Worm (Caenorhabditis elegans) whole organism, midembryonic: Measurements from ENCODE around the gene unc-82.

Source experiments
- T22C8.4 ChIP-seq: fragments of 200-800 bp; sonication (Bioruptor generic); IDR thresholded peaks from 2 replicates; pipeline ENCODE4 v1.3.6; 2022; ENCODE audit warnings: missing genetic modification characterization, missing compliant biosample characterization
- cog-1 ChIP-seq: sonication (generic microtip); optimal IDR thresholded peaks from 2 replicates; lab custom pipeline; 2016; ENCODE audit warnings: missing genetic modification characterization, missing compliant biosample characterization
- flt-1 ChIP-seq: fragments of 200-800 bp; sonication (Bioruptor generic); IDR thresholded peaks from 2 replicates; pipeline ENCODE4 v1.3.6; 2022; ENCODE audit warnings: missing genetic modification characterization, missing compliant biosample characterization
- klf-2 ChIP-seq: fragments of 200-800 bp; sonication (Bioruptor generic); conservative IDR thresholded peaks from 2 replicates; pipeline ENCODE4 v1.3.6; 2022; ENCODE audit warnings: missing genetic modification reagents, missing genetic modification characterization, missing compliant biosample characterization
- med-1 ChIP-seq: sonication (generic microtip); optimal IDR thresholded peaks from 2 replicates; lab custom pipeline; 2017; ENCODE audit warnings: missing genetic modification characterization, mild to moderate bottlenecking, missing compliant biosample characterization, antibody characterized with exemption, missing genetic modification reagents; ENCODE audit not compliant: insufficient read depth
- ref-1 ChIP-seq: fragments of 200-800 bp; sonication (Bioruptor generic); conservative IDR thresholded peaks from 2 replicates; pipeline ENCODE4 v1.3.6; 2022; ENCODE audit warnings: missing genetic modification reagents, missing genetic modification characterization, missing compliant biosample characterization
- tab-1 ChIP-seq: fragments of 200-800 bp; sonication (Bioruptor generic); IDR thresholded peaks from 2 replicates; pipeline ENCODE4 v1.3.6; 2022; ENCODE audit warnings: missing genetic modification characterization, missing compliant biosample characterization
- ztf-23 ChIP-seq: fragments of 200-800 bp; sonication (Bioruptor generic); IDR thresholded peaks from 2 replicates; pipeline ENCODE4 v1.3.6; 2022; ENCODE audit warnings: missing genetic modification reagents, missing genetic modification characterization, missing compliant biosample characterization
- ztf-29 ChIP-seq: fragments of 200-800 bp; sonication (Bioruptor generic); IDR thresholded peaks from 2 replicates; pipeline ENCODE4 v1.3.6; 2022; ENCODE audit warnings: missing genetic modification reagents, missing genetic modification characterization, missing compliant biosample characterization

Gene unc-82

ce11 chrIV:7487554-7488456, 63.5 kb downstream of the unc-82 start, which contains the start of the genes his-60 and his-59:
Gene his-60, minus strand, starts transcription at chrIV:7487992.
Gene his-59, plus strand, starts transcription at chrIV:7488249.
- TF ChIP-seq tab-1 (GFP tag; lab: Robert Waterston, UW) (no peak; the same call in 1 of the 2 replicates), klf-2 (no peak), T22C8.4 (0 out of 2 replicates have a peak, but pooled peaks have one; percentile 6), ref-1 (no peak), med-1 (no peak), ztf-29 (no peak; the same call in 1 of the 2 replicates), flt-1 (GFP tag; lab: Robert Waterston, UW) (peak; percentile 90), cog-1 (tag; lab: Kevin White, UChicago) (peak; percentile 60), ztf-23 (GFP tag; lab: Robert Waterston, UW) (peak; percentile 67; the same call in 1 of the 2 replicates)

ce11 chrIV:7488457-7488783, 64.1 kb downstream of the unc-82 start:
- TF ChIP-seq flt-1 (GFP tag; lab: Robert Waterston, UW): peak; percentile 65
- no peak for TF ChIP-seq med-1

- TF ChIP-seq tab-1 (GFP tag; lab: Robert Waterston, UW) (no peak), ztf-29 (no peak), ztf-23 (GFP tag; lab: Robert Waterston, UW) (no peak), cog-1 (tag; lab: Kevin White, UChicago) (no peak), ref-1 (no peak), T22C8.4 (no peak), flt-1 (GFP tag; lab: Robert Waterston, UW) (no peak), med-1 (no peak), klf-2 (no peak)
These were observed 67.2 kb downstream of the unc-82 start, which contains the start of gene F55G1.1 for ce11 chrIV:7491464-7491863. Gene F55G1.1, plus strand, starts transcription at chrIV:7491764.
